Worm (Caenorhabditis elegans) whole organism, L1 larva: ENCODE data around the gene Y49A10A.2.

Source experiments
- ama-1 ChIP-seq: fragments of 150-350 bp; optimal IDR thresholded peaks from 2 replicates; lab custom pipeline; 2014
- ces-1 ChIP-seq: fragments of 150-350 bp; optimal IDR thresholded peaks from 2 replicates; lab custom pipeline; 2014; ENCODE audit warnings: missing biosample characterization, missing genetic modification reagents, missing genetic modification characterization
- hlh-4 ChIP-seq: sonication (generic microtip); optimal IDR thresholded peaks from 2 replicates; lab custom pipeline; 2016; ENCODE audit warnings: mild to moderate bottlenecking, missing genetic modification characterization, missing compliant biosample characterization
- nhr-237 ChIP-seq: fragments of 150-350 bp; optimal IDR thresholded peaks from 2 replicates; lab custom pipeline; 2014; ENCODE audit warnings: missing biosample characterization, missing genetic modification characterization
- nhr-28 ChIP-seq: fragments of 150-350 bp; optimal IDR thresholded peaks from 2 replicates; lab custom pipeline; 2014; ENCODE audit warnings: missing biosample characterization, missing genetic modification characterization
- skn-1 ChIP-seq: fragments of 150-350 bp; optimal IDR thresholded peaks from 2 replicates; lab custom pipeline; 2014; ENCODE audit warnings: missing biosample characterization, missing genetic modification characterization
- snpc-4 ChIP-seq: fragments of 150-350 bp; optimal IDR thresholded peaks from 2 replicates; lab custom pipeline; 2014; ENCODE audit warnings: missing biosample characterization, missing genetic modification characterization
- sox-4 ChIP-seq: sonication (generic microtip); optimal IDR thresholded peaks from 2 replicates; lab custom pipeline; 2016; ENCODE audit warnings: missing genetic modification characterization, missing compliant biosample characterization
- swsn-7 ChIP-seq: sonication (generic microtip); optimal IDR thresholded peaks from 2 replicates; lab custom pipeline; 2016; ENCODE audit warnings: missing genetic modification characterization, missing compliant biosample characterization
- unc-30 ChIP-seq: sonication (generic microtip); optimal IDR thresholded peaks from 2 replicates; lab custom pipeline; 2017; ENCODE audit warnings: missing biosample characterization, missing genetic modification characterization
- zip-4 ChIP-seq: fragments of 200-800 bp; sonication (Bioruptor generic); optimal IDR thresholded peaks from 2 replicates; lab custom pipeline; 2018; ENCODE audit warnings: mild to moderate bottlenecking, missing genetic modification characterization, moderate library complexity, missing compliant biosample characterization

ce11 chrX:10392792-10393191 is 20.3 kb upstream of the Y49A10A.2 start:
- TF ChIP-seq zip-4 (no peak), ama-1 (lab: Kevin White, UChicago) (no peak), nhr-28 (no peak), snpc-4 (tag; lab: Kevin White, UChicago) (no peak), hlh-4 (tag; lab: Kevin White, UChicago) (no peak), unc-30 (tag; lab: Kevin White, UChicago) (no peak), skn-1 (no peak), sox-4 (tag; lab: Kevin White, UChicago) (no peak), swsn-7 (no peak), nhr-237 (tag; lab: Kevin White, UChicago) (no peak), ces-1 (GFP tag; lab: Kevin White, UChicago) (no peak)
